Worm (Caenorhabditis elegans) whole organism, L4/young adult: ENCODE measurements around the gene T06E6.10.

Source experiments
- W03F9.2 ChIP-seq: fragments of 150-350 bp; optimal IDR thresholded peaks from 2 replicates; lab custom pipeline; 2014; ENCODE audit warnings: missing biosample characterization, missing genetic modification characterization
- dao-5 ChIP-seq: sonication (generic microtip); optimal IDR thresholded peaks from 2 replicates; lab custom pipeline; 2016; ENCODE audit warnings: missing genotype, missing genetic modification characterization, moderate library complexity, missing compliant biosample characterization
- him-1 ChIP-seq: sonication (generic microtip); optimal IDR thresholded peaks from 2 replicates; lab custom pipeline; 2016; ENCODE audit warnings: missing genotype, missing genetic modification reagents, missing genetic modification characterization, missing compliant biosample characterization

- no peak for TF ChIP-seq W03F9.2
- TF ChIP-seq him-1 (tag; lab: Kevin White, UChicago), result no peak
- no peak for TF ChIP-seq dao-5 (tag; lab: Kevin White, UChicago)
Measured at ce11 chrV:15388820-15389384, 29.0 kb upstream of the T06E6.10 start, which contains the start of gene srh-170.
